Worm (Caenorhabditis elegans): ENCODE measurements around the gene acr-5.
"Not testable (repeated sequence)": the region's sequence is repeated elsewhere in the genome, so short reads cannot be mapped to it uniquely, and the experiment has no call there.

acr-5 gene

ce11 chrIII:6531099-6531498, 16.5 kb upstream of the acr-5 start, which contains the start of gene C09E7.11:
Gene C09E7.11, plus strand, starts transcription at chrIII:6531399.
- TF ChIP-seq lsy-2 (tag; optimal IDR thresholded peaks at IDR 0.05): no peak
- TF ChIP-seq nhr-20 (tag; optimal IDR thresholded peaks at IDR 0.05): no peak
- TF ChIP-seq lin-14 (GFP tag; optimal IDR thresholded peaks at IDR 0.05): no peak
- TF ChIP-seq irx-1 (tag; optimal IDR thresholded peaks at IDR 0.05): no peak
- no peak for TF ChIP-seq zag-1 (tag; optimal IDR thresholded peaks at IDR 0.05)
- no peak for TF ChIP-seq lin-13 (GFP tag; optimal IDR thresholded peaks at IDR 0.05)
- TF ChIP-seq C34B4.2 (tag; optimal IDR thresholded peaks at IDR 0.05): no peak
- no peak for TF ChIP-seq tlp-1 (tag; optimal IDR thresholded peaks at IDR 0.05)
- TF ChIP-seq unc-86 (tag; optimal IDR thresholded peaks at IDR 0.05): no peak
- TF ChIP-seq snu-23 (GFP tag; optimal IDR thresholded peaks at IDR 0.05): no peak
- no peak for TF ChIP-seq elt-3 (tag; optimal IDR thresholded peaks at IDR 0.05)
- TF ChIP-seq mef-2 (tag; optimal IDR thresholded peaks at IDR 0.05): no peak
- TF ChIP-seq ztf-11 (tag; optimal IDR thresholded peaks at IDR 0.05): no peak

- no peak for TF ChIP-seq sup-37 (GFP tag; optimal IDR thresholded peaks at IDR 0.05)
- no peak for TF ChIP-seq aly-2 (tag; optimal IDR thresholded peaks at IDR 0.05)
- TF ChIP-seq lin-35 (GFP tag; optimal IDR thresholded peaks at IDR 0.05): no peak
- no peak for TF ChIP-seq ceh-90 (tag; optimal IDR thresholded peaks at IDR 0.05)
- no peak for TF ChIP-seq fkh-4 (tag; optimal IDR thresholded peaks at IDR 0.05; ENCODE audit: borderline replicate concordance)
- TF ChIP-seq swsn-7 (tag; optimal IDR thresholded peaks at IDR 0.05): no peak
- no peak for TF ChIP-seq nhr-47 (tag; optimal IDR thresholded peaks at IDR 0.05)
These were observed 13.3 kb upstream of the acr-5 start, which contains the start of gene pqn-10 for ce11 chrIII:6527902-6528301. Gene pqn-10, plus strand, starts transcription at chrIII:6528202.

DNA sequence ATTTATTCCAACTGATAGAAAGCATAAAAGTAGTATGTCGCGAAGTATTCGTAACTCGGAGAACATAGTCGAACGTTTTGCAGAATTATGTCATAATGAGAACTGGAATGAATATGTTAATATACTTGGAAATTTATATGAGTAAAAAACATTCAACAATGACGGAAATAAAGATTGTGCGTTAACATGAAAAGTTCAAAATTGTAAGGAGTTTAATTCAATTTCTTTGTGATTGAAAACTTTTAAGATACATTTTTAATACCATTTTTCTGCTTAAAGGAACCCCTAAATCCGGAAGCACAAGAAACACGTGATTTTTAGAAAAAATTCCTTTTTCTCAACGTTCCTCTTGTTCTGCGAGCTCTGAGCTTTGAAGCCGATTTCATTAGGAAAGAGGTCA, 11.0 kb upstream of the acr-5 start, which contains the start of gene oig-1:
oig-1 (minus strand) TSS at position 101 of the 400 bp plus-strand sequence.
- no peak for TF ChIP-seq ets-5 (GFP tag; IDR thresholded peaks at IDR 0.05)
- no peak for TF ChIP-seq nhr-71 (tag; optimal IDR thresholded peaks at IDR 0.05)

DNA sequence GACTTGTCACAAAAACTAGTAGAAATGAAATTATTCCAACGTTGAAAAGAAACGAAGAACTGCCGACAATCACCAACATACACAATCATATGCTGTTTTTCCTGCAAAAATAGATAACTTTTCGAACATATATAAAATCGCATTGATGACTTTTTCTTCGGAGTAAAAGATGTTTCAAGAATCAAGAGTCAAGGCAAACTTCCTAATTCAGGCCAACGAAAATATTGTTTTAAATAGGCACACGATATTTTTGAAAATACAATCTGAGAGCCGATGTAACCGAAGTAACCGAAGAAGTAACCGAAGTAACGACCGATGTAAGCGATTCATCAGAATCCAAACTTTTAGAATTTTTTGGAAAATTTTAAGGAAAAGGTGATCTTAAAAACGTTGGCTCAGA, 5.4 kb upstream of the acr-5 start, which contains the start of gene C09E7.10:
C09E7.10 (minus strand) TSS at position 101 of the 400 bp plus-strand sequence.
- TF ChIP-seq nhr-11 (tag; optimal IDR thresholded peaks at IDR 0.05): no peak
- no peak for TF ChIP-seq pag-3 (tag; optimal IDR thresholded peaks at IDR 0.05; ENCODE audit: borderline replicate concordance, insufficient read depth)
- no peak for TF ChIP-seq lin-13 (GFP tag; optimal IDR thresholded peaks at IDR 0.05)
- TF ChIP-seq mep-1 (tag; optimal IDR thresholded peaks at IDR 0.05): no peak
- no peak for TF ChIP-seq lin-39 (tag; optimal IDR thresholded peaks at IDR 0.05)
- TF ChIP-seq F16B12.6 (tag; optimal IDR thresholded peaks at IDR 0.05): no peak
- TF ChIP-seq blmp-1 (tag; optimal IDR thresholded peaks at IDR 0.05): no peak
- TF ChIP-seq ztf-11 (tag; optimal IDR thresholded peaks at IDR 0.05): no peak

ce11 chrIII:6513759-6514158, 814 bp downstream of the acr-5 start:
- not testable (repeated sequence) for TF ChIP-seq efl-1 (optimal IDR thresholded peaks at IDR 0.05)
- peak in 1 of 2 experiments; percentile 20 for TF ChIP-seq efl-1 (GFP tag; optimal IDR thresholded peaks at IDR 0.05 in 1 of 2)

- peak; percentile 26 for TF ChIP-seq lin-14 (GFP tag; optimal IDR thresholded peaks at IDR 0.05)
- peak; percentile 75 for TF ChIP-seq nhr-85 (tag)
- TF ChIP-seq nhr-19 (GFP tag; conservative IDR thresholded peaks at IDR 0.05): no peak
- TF ChIP-seq lin-39 (tag; optimal IDR thresholded peaks at IDR 0.05): no peak
- peak in 2 of 6 experiments; percentile 31 to 93 for TF ChIP-seq elt-3 (tag; optimal IDR thresholded peaks at IDR 0.05)
- TF ChIP-seq nhr-90 (tag; optimal IDR thresholded peaks at IDR 0.05; ENCODE audit: poor library complexity): peak; percentile 31
- TF ChIP-seq nhr-71 (tag; optimal IDR thresholded peaks at IDR 0.05): peak; percentile 54
- peak; percentile 37 for TF ChIP-seq nhr-20 (tag; optimal IDR thresholded peaks at IDR 0.05)
- TF ChIP-seq snu-23 (GFP tag; optimal IDR thresholded peaks at IDR 0.05): no peak
- TF ChIP-seq blmp-1 (tag; optimal IDR thresholded peaks at IDR 0.05): peak; percentile 29
- TF ChIP-seq lsy-2 (tag; optimal IDR thresholded peaks at IDR 0.05): peak in 1 of 2 experiments; percentile 15
- TF ChIP-seq efl-1 (optimal IDR thresholded peaks at IDR 0.05): no peak
- peak in 1 of 2 experiments; percentile 5 for TF ChIP-seq efl-1 (GFP tag; optimal IDR thresholded peaks at IDR 0.05 in 1 of 2)
- TF ChIP-seq lin-35 (GFP tag; optimal IDR thresholded peaks at IDR 0.05): peak in 1 of 2 experiments; percentile 31
- no peak for TF ChIP-seq mdl-1 (tag; optimal IDR thresholded peaks at IDR 0.05)
These were observed 5.3 kb downstream of the acr-5 start for ce11 chrIII:6509301-6509700.
